Fruit fly (Drosophila melanogaster): ENCODE results near the gene CG18731.

- TF ChIP-seq Myb (GFP tag; optimal IDR thresholded peaks at IDR 0.05) (no peak), CG6254 (GFP tag; optimal IDR thresholded peaks at IDR 0.05) (no peak), gcm2 (GFP tag; optimal IDR thresholded peaks at IDR 0.05) (no peak), zfh2 (GFP tag; optimal IDR thresholded peaks at IDR 0.05) (no peak), CG6689 (GFP tag; IDR thresholded peaks at IDR 0.05) (no peak), vnd (GFP tag; IDR thresholded peaks at IDR 0.05; ENCODE audit: partially characterized antibody) (no peak), jing (GFP tag; optimal IDR thresholded peaks at IDR 0.05) (no peak), ac (GFP tag; optimal IDR thresholded peaks at IDR 0.05) (no peak)
These were observed 16.5 kb upstream of the CG18731 start for dm6 chr3R:29708322-29708721.

Data from whole organism, embryonic.